Fruit fly (Drosophila melanogaster): ENCODE measurements around the gene T48.

DNA sequence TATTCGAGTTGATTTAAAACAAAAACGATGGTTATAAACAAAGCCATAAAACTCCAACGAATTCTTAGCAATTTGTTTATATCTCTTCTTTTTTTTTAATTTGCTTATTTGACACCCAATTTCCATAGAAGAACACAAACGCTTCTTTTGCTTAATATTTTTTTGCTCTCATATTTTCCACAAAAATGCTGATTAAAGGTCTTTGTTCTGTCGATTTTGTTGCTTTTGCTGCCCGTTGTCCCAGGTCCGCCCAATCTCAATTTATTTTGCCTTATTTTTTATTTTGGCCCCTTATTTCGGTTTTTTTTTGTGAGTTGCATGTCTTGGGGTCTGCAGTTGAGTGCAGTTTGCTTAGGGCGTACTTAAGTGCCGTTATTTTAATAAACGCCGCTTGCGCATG lies 24.5 kb downstream of the T48 start:
- TF ChIP-seq Snoo (tag; optimal IDR thresholded peaks at IDR 0.05) = no peak
- TF ChIP-seq EcR (GFP tag; optimal IDR thresholded peaks at IDR 0.05) = no peak
- TF ChIP-seq CG32121 (GFP tag; IDR thresholded peaks at IDR 0.05) = no peak
